Worm (Caenorhabditis elegans): ENCODE measurements around the gene perm-5.

DNA sequence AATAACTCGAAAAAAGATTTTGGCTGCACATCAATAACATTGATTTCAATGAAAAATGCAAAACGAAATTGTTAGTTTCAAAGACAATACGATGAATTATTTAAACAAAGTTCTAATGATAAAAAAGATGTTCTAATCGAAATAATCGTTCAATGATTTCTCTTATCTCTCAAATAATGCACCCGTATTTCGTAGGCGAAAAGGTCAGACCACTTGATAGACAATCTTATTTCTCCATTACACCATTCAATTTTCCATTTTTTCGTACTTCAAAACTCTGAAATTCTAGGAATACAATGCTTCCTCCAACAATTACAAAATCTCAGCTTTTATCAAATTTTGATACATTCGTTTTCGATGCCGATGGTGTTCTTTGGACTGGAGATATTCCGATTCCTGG, 40.8 kb upstream of the perm-5 start, which contains the start of gene C45E5.1:
- no peak for TF ChIP-seq dsc-1 (tag; optimal IDR thresholded peaks at IDR 0.05)
- no peak for TF ChIP-seq nhr-11 (tag; optimal IDR thresholded peaks at IDR 0.05)
- TF ChIP-seq isw-1 (GFP tag; IDR thresholded peaks at IDR 0.05) = no peak
- TF ChIP-seq ama-1 (optimal IDR thresholded peaks at IDR 0.05) = no peak
- TF ChIP-seq dpl-1 (GFP tag; optimal IDR thresholded peaks at IDR 0.05) = no peak
- TF ChIP-seq nhr-20 (tag; optimal IDR thresholded peaks at IDR 0.05) = no peak
- no peak for TF ChIP-seq fkh-10 (GFP tag; optimal IDR thresholded peaks at IDR 0.05)
- TF ChIP-seq nhr-237 (tag; optimal IDR thresholded peaks at IDR 0.05) = no peak
